Worm (Caenorhabditis elegans) whole organism, early embryonic: ENCODE results near the gene prp-6.
"Not testable (repeated sequence)": the region's sequence is repeated elsewhere in the genome, so short reads cannot be mapped to it uniquely, and the experiment has no call there.

Experiments used
- B0310.2 ChIP-seq: sonication (generic microtip); optimal IDR thresholded peaks from 2 replicates; lab custom pipeline; 2016; ENCODE audit warnings: mild to moderate bottlenecking, missing genetic modification characterization, missing compliant biosample characterization
- F13C5.2 ChIP-seq: sonication (generic microtip); optimal IDR thresholded peaks from 2 replicates; lab custom pipeline; 2017; ENCODE audit warnings: mild to moderate bottlenecking, missing genetic modification characterization, inconsistent platforms, missing compliant biosample characterization
- aly-1 ChIP-seq: sonication (generic microtip); optimal IDR thresholded peaks from 2 replicates; lab custom pipeline; 2016; ENCODE audit warnings: missing genetic modification characterization, missing compliant biosample characterization
- ama-1 ChIP-seq: fragments of 150-350 bp; optimal IDR thresholded peaks from 2 replicates; lab custom pipeline; 2014
- ceh-13 ChIP-seq: fragments of 200-800 bp; sonication (Bioruptor generic); optimal IDR thresholded peaks from 2 replicates; lab custom pipeline; 2018; ENCODE audit warnings: mild to moderate bottlenecking, missing genetic modification characterization, missing compliant biosample characterization
- ceh-36 ChIP-seq: sonication (generic microtip); optimal IDR thresholded peaks from 2 replicates; lab custom pipeline; 2016; ENCODE audit warnings: missing genetic modification characterization, inconsistent platforms, missing compliant biosample characterization
- ets-7 ChIP-seq: sonication (generic microtip); optimal IDR thresholded peaks from 2 replicates; lab custom pipeline; 2016; ENCODE audit warnings: missing genotype, missing genetic modification characterization, missing compliant biosample characterization
- flt-1 ChIP-seq: fragments of 200-800 bp; sonication (Bioruptor generic); IDR thresholded peaks from 2 replicates; pipeline ENCODE4 v1.3.6; 2022; ENCODE audit warnings: missing genetic modification characterization, missing compliant biosample characterization
- hmg-4 ChIP-seq: fragments of 200-800 bp; sonication (Bioruptor generic); optimal IDR thresholded peaks from 2 replicates; lab custom pipeline; 2018; ENCODE audit warnings: mild to moderate bottlenecking, missing genetic modification characterization, missing compliant biosample characterization
- hnd-1 ChIP-seq: sonication (generic microtip); optimal IDR thresholded peaks from 2 replicates; lab custom pipeline; 2016; ENCODE audit warnings: missing genetic modification characterization, missing compliant biosample characterization
- pes-1 ChIP-seq: fragments of 200-800 bp; sonication (Bioruptor generic); IDR thresholded peaks from 2 replicates; pipeline ENCODE4 v1.3.6; 2022; ENCODE audit warnings: missing genetic modification reagents, missing genetic modification characterization, missing compliant biosample characterization
- scrt-1 ChIP-seq: fragments of 200-800 bp; sonication (Bioruptor generic); IDR thresholded peaks from 2 replicates; pipeline ENCODE4 v1.3.6; 2022; ENCODE audit warnings: missing genetic modification characterization, missing compliant biosample characterization
- sea-1 ChIP-seq: fragments of 200-800 bp; sonication (Bioruptor generic); conservative IDR thresholded peaks from 2 replicates; pipeline ENCODE4 v1.3.6; 2022; ENCODE audit warnings: missing genetic modification characterization, missing compliant biosample characterization
- tbx-37 ChIP-seq: fragments of 200-800 bp; sonication (Bioruptor generic); conservative IDR thresholded peaks from 2 replicates; pipeline ENCODE4 v1.3.6; 2022; ENCODE audit warnings: missing genetic modification reagents, missing genetic modification characterization, missing compliant biosample characterization

DNA sequence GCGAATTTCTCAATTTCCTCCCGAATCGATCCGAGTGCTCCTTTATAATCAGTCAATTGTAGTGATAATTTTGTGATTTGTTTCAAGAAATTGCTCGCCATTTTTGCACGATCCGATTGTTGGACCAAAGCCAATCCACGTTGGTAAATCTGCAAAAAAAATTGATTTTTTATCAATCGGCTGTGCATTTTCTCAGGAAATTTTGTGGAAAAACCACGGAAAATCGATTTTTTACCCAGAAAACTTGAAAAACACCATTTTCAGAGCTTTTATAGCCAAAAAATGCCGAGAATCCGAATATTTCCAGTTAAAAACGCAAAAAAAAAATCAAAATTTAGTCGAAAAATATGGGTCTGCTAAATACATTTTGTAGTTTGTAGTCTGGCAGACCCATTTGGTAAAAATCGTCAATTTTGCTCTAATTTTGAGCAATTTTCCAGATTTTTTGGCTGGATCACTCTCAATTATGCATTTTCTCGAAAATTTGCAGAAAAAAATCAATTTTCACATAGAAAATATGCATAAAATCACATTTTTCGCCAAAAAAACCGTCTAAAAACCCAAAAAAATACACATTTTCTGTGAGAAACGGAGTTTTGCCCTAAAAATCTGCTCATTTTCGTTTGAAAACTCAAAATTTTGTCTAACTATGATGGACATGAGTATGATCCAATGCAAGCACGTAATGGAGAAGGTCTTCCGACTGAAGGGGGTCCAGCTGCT, 33.2 kb downstream of the prp-6 start, which contains the start of the genes Y59A8B.25 and ebp-3:
- TF ChIP-seq F13C5.2; ama-1; B0310.2; ceh-13 (GFP tag; lab: Kevin White, UChicago); pes-1; sea-1 (GFP tag; lab: Robert Waterston, UW); hnd-1 (tag; lab: Kevin White, UChicago); flt-1 (GFP tag; lab: Robert Waterston, UW); scrt-1; ets-7 (tag; lab: Kevin White, UChicago); ceh-36 (tag; lab: Kevin White, UChicago); hmg-4; tbx-37 (GFP tag; lab: Robert Waterston, UW); aly-1 (tag; lab: Kevin White, UChicago): not testable (repeated sequence)
